Worm (Caenorhabditis elegans): ENCODE results near the gene col-84.
A peak's percentile ranks its signal among the peaks of the same experiment; 100 is the strongest.

DNA sequence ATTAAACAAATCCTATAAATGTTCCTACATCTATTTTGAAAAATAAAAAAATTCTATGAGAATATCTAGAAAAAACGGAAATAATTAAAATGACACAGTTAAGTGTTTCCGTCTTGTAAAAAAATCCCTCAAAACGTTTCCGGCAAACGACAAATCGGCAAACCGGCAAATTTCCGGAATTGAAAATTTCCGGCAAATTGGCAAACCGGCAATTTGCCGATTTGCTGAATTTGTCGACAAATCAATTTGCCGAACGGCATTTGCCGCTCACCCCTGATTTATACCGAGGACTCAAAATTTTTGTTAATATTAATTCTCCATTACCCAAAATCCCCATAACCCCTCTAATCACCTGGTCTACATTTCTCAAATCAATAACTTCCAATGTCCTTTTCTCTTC, 15.2 kb upstream of the col-84 start:
- TF ChIP-seq T20F7.1 (GFP tag; optimal IDR thresholded peaks at IDR 0.05) (no peak), pha-4 (GFP tag; IDR thresholded peaks at IDR 0.05) (no peak), pha-4 (tag; optimal IDR thresholded peaks at IDR 0.05) (no peak), unc-62 (GFP tag; optimal IDR thresholded peaks at IDR 0.05 in 1 of 2) (peak in 1 of 2 experiments; percentile 52), unc-62 (tag; optimal IDR thresholded peaks at IDR 0.05) (no peak), lir-3 (tag; optimal IDR thresholded peaks at IDR 0.05) (no peak), nhr-76 (tag; optimal IDR thresholded peaks at IDR 0.05) (no peak)

All from whole organism, L4 larva.